Worm (Caenorhabditis elegans): ENCODE measurements around the gene Y51B9A.14.

- no peak for TF ChIP-seq nhr-237 (tag; optimal IDR thresholded peaks at IDR 0.05)
- no peak for TF ChIP-seq elt-3 (tag; optimal IDR thresholded peaks at IDR 0.05)
- no peak for TF ChIP-seq unc-39 (tag; optimal IDR thresholded peaks at IDR 0.05)
- no peak for TF ChIP-seq mep-1 (tag; optimal IDR thresholded peaks at IDR 0.05)
- TF ChIP-seq lin-13 (tag; optimal IDR thresholded peaks at IDR 0.05), result no peak
- TF ChIP-seq nhr-28 (tag; optimal IDR thresholded peaks at IDR 0.05), result no peak
- no peak for TF ChIP-seq snpc-4 (tag; optimal IDR thresholded peaks at IDR 0.05)
These were observed 4.8 kb upstream of the Y51B9A.14 start, which contains the start of gene Y51B9A.6 for ce11 chrII:9403087-9403486.

All from whole organism, mixed stage, embryonic.